Fruit fly (Drosophila melanogaster): ENCODE data around the gene DIP-epsilon.
A peak's percentile ranks its signal among the peaks of the same experiment; 100 is the strongest.

Gene DIP-epsilon

dm6 chr2L:6356686-6357362 lies 54.3 kb downstream of the DIP-epsilon start (continued):
- TF ChIP-seq fu2 (GFP tag; optimal IDR thresholded peaks at IDR 0.05) (no peak), gcm2 (GFP tag; optimal IDR thresholded peaks at IDR 0.05) (no peak), Doc3 (GFP tag; IDR thresholded peaks at IDR 0.05; ENCODE audit: partially characterized antibody) (no peak), slp2 (GFP tag; optimal IDR thresholded peaks at IDR 0.05) (no peak), yki (optimal IDR thresholded peaks at IDR 0.05) (no peak), Scr (GFP tag; IDR thresholded peaks at IDR 0.05; ENCODE audit: partially characterized antibody) (no peak), CG9727 (GFP tag; optimal IDR thresholded peaks at IDR 0.05) (peak; percentile 41), CG10366 (GFP tag; IDR thresholded peaks at IDR 0.05) (peak; percentile 10; the same call in 1 of the 2 replicates), CG11696 (GFP tag; IDR thresholded peaks at IDR 0.05) (no peak), ken (GFP tag; IDR thresholded peaks at IDR 0.05) (0 out of 3 replicates have a peak, but pooled peaks have one; percentile 8), CG12219 (GFP tag; optimal IDR thresholded peaks at IDR 0.05) (peak; percentile 32), sisA (GFP tag; IDR thresholded peaks at IDR 0.05) (no peak), Meics (GFP tag; optimal IDR thresholded peaks at IDR 0.05) (peak; percentile 58), trh (GFP tag; optimal IDR thresholded peaks at IDR 0.05) (no peak), PHDP (tag; optimal IDR thresholded peaks at IDR 0.05) (peak; percentile 25), Antp (GFP tag; optimal IDR thresholded peaks at IDR 0.05) (peak; percentile 26), Nf-YA (GFP tag; IDR thresholded peaks at IDR 0.05) (no peak), CG16813 (GFP tag; IDR thresholded peaks at IDR 0.05; ENCODE audit: partially characterized antibody) (peak; percentile 43; the same call in 1 of the 3 replicates), CG5180 (GFP tag; optimal IDR thresholded peaks at IDR 0.05) (no peak), Atf-2 (GFP tag; optimal IDR thresholded peaks at IDR 0.05) (no peak), p53 (GFP tag; optimal IDR thresholded peaks at IDR 0.05) (no peak), Tbp (GFP tag; optimal IDR thresholded peaks at IDR 0.05) (no peak), CG17829 (tag; optimal IDR thresholded peaks at IDR 0.05) (peak; percentile 59), Hr39 (optimal IDR thresholded peaks at IDR 0.05) (no peak), CG6765 (GFP tag; optimal IDR thresholded peaks at IDR 0.05) (no peak), org-1 (GFP tag; optimal IDR thresholded peaks at IDR 0.05) (no peak), CG34224 (GFP tag; IDR thresholded peaks at IDR 0.05; ENCODE audit: partially characterized antibody) (no peak), sima (GFP tag; optimal IDR thresholded peaks at IDR 0.05) (no peak), tll (GFP tag; optimal IDR thresholded peaks at IDR 0.05) (no peak), CG13894 (tag; optimal IDR thresholded peaks at IDR 0.05) (no peak), gsb-n (tag; optimal IDR thresholded peaks at IDR 0.05) (peak; percentile 28), nmo (GFP tag; optimal IDR thresholded peaks at IDR 0.05) (peak; percentile 39), Oaz (GFP tag; IDR thresholded peaks at IDR 0.05) (0 out of 2 replicates have a peak, but pooled peaks have one; percentile 28), stwl (tag; optimal IDR thresholded peaks at IDR 0.05) (peak; percentile 23), en (GFP tag; optimal IDR thresholded peaks at IDR 0.05) (peak; percentile 43), CG12942 (GFP tag; optimal IDR thresholded peaks at IDR 0.05) (no peak), CG33213 (GFP tag; optimal IDR thresholded peaks at IDR 0.05) (peak; percentile 20), luna (GFP tag; optimal IDR thresholded peaks at IDR 0.05) (no peak), twi (tag; optimal IDR thresholded peaks at IDR 0.05) (no peak), Lim3 (GFP tag; IDR thresholded peaks at IDR 0.05) (no peak), CG34422 (GFP tag; IDR thresholded peaks at IDR 0.05) (peak; percentile 30; the same call in 1 of the 3 replicates), CG8089 (GFP tag; optimal IDR thresholded peaks at IDR 0.05) (no peak), CkIIα-i1 (GFP tag; IDR thresholded peaks at IDR 0.05) (no peak), CG9797 (GFP tag; optimal IDR thresholded peaks at IDR 0.05) (no peak), sob (GFP tag; IDR thresholded peaks at IDR 0.05) (peak; percentile 61), dan (GFP tag; IDR thresholded peaks at IDR 0.05) (no peak), CG31224 (GFP tag; IDR thresholded peaks at IDR 0.05) (no peak), Bgb (GFP tag; IDR thresholded peaks at IDR 0.05; ENCODE audit: partially characterized antibody) (peak; percentile 70), z (GFP tag; IDR thresholded peaks at IDR 0.05) (no peak), Mad (GFP tag; optimal IDR thresholded peaks at IDR 0.05) (no peak), CG7987 (GFP tag; optimal IDR thresholded peaks at IDR 0.05) (peak; percentile 77)
